Fruit fly (Drosophila melanogaster) whole organism, embryonic: Measurements from ENCODE around the gene Fst.

Experiments used
- BtbVII ChIP-seq: fragments of 200-800 bp; sonication (Bioruptor generic); optimal IDR thresholded peaks from 3 replicates; lab custom pipeline; 2017; ENCODE audit warnings: missing biosample characterization, mild to moderate bottlenecking, missing genetic modification characterization
- Bteb2 ChIP-seq: fragments of 200-800 bp; sonication (Bioruptor generic); optimal IDR thresholded peaks from 2 replicates; lab custom pipeline; 2016; ENCODE audit warnings: missing biosample characterization, missing genetic modification characterization
- CG10321 ChIP-seq: fragments of 200-800 bp; sonication (Bioruptor generic); IDR thresholded peaks from 2 replicates; pipeline ENCODE4 v1.3.6; 2022; ENCODE audit warnings: missing biosample characterization, missing genetic modification characterization
- CG11504 ChIP-seq: fragments of 200-800 bp; sonication (Bioruptor generic); optimal IDR thresholded peaks from 3 replicates; lab custom pipeline; 2019; ENCODE audit warnings: missing biosample characterization, mild to moderate bottlenecking, missing genetic modification characterization, moderate library complexity
- CG13424 ChIP-seq: fragments of 200-800 bp; sonication (Bioruptor generic); optimal IDR thresholded peaks from 2 replicates; lab custom pipeline; 2019; ENCODE audit warnings: missing biosample characterization, mild to moderate bottlenecking, missing genetic modification characterization, moderate library complexity
- CG13624 ChIP-seq: fragments of 200-800 bp; sonication (Bioruptor generic); optimal IDR thresholded peaks from 2 replicates; lab custom pipeline; 2016; ENCODE audit warnings: missing biosample characterization, missing genetic modification characterization
- CG14710 ChIP-seq: fragments of 200-800 bp; sonication (Bioruptor generic); optimal IDR thresholded peaks from 3 replicates; lab custom pipeline; 2019; ENCODE audit warnings: missing biosample characterization, mild to moderate bottlenecking, missing genetic modification characterization, moderate library complexity
- CG14860 ChIP-seq: fragments of 200-800 bp; sonication (Bioruptor generic); IDR thresholded peaks from 3 replicates; pipeline ENCODE4 v1.3.6; 2022; ENCODE audit warnings: missing biosample characterization, missing genetic modification characterization; ENCODE audit not compliant: partially characterized antibody
- CG15269 ChIP-seq: fragments of 200-800 bp; sonication (Bioruptor generic); optimal IDR thresholded peaks from 2 replicates; lab custom pipeline; 2018; ENCODE audit warnings: missing biosample characterization, mild to moderate bottlenecking, missing genetic modification characterization, moderate library complexity
- CG15514 ChIP-seq: fragments of 200-800 bp; sonication (Bioruptor generic); optimal IDR thresholded peaks from 3 replicates; lab custom pipeline; 2017; ENCODE audit warnings: missing biosample characterization, missing genetic modification characterization, mild to moderate bottlenecking, moderate library complexity, missing genetic modification reagents
- CG15696 ChIP-seq: fragments of 200-800 bp; sonication (Bioruptor generic); optimal IDR thresholded peaks from 2 replicates; lab custom pipeline; 2019; ENCODE audit warnings: missing biosample characterization, mild to moderate bottlenecking, missing genetic modification characterization, moderate library complexity
- CG17186 ChIP-seq: fragments of 200-800 bp; sonication (Bioruptor generic); optimal IDR thresholded peaks from 3 replicates; lab custom pipeline; 2017; ENCODE audit warnings: missing biosample characterization, missing genetic modification reagents, missing genetic modification characterization
- CG1792 ChIP-seq: fragments of 200-800 bp; sonication (Bioruptor generic); optimal IDR thresholded peaks from 2 replicates; lab custom pipeline; 2016; ENCODE audit warnings: missing biosample characterization, missing genetic modification characterization
- CG3163 ChIP-seq: fragments of 200-800 bp; sonication (Bioruptor generic); optimal IDR thresholded peaks from 3 replicates; lab custom pipeline; 2016; ENCODE audit warnings: missing biosample characterization, missing genetic modification characterization
- CG34376 ChIP-seq: fragments of 200-800 bp; sonication (Bioruptor generic); optimal IDR thresholded peaks from 2 replicates; lab custom pipeline; 2018; ENCODE audit warnings: missing biosample characterization, mild to moderate bottlenecking, missing genetic modification characterization
- CG3838 ChIP-seq: fragments of 200-800 bp; sonication (Bioruptor generic); optimal IDR thresholded peaks from 3 replicates; lab custom pipeline; 2016; ENCODE audit warnings: missing biosample characterization, missing genetic modification characterization
- CG4282 ChIP-seq: fragments of 200-800 bp; sonication (Bioruptor generic); optimal IDR thresholded peaks from 2 replicates; lab custom pipeline; 2016; ENCODE audit warnings: missing biosample characterization, missing genetic modification characterization
- CG5180 ChIP-seq: fragments of 200-800 bp; sonication (Bioruptor generic); optimal IDR thresholded peaks from 3 replicates; lab custom pipeline; 2017; ENCODE audit warnings: missing biosample characterization, missing genetic modification characterization, mild to moderate bottlenecking, moderate library complexity, missing genetic modification reagents
- CG8359 ChIP-seq: fragments of 200-800 bp; sonication (Bioruptor generic); optimal IDR thresholded peaks from 2 replicates; lab custom pipeline; 2017; ENCODE audit warnings: missing biosample characterization, mild to moderate bottlenecking, missing genetic modification characterization, borderline replicate concordance
- CG8924 ChIP-seq: fragments of 200-800 bp; optimal IDR thresholded peaks from 3 replicates; lab custom pipeline; 2019; ENCODE audit warnings: missing biosample characterization, mild to moderate bottlenecking, missing genetic modification characterization, moderate library complexity
- CG9215 ChIP-seq: fragments of 200-800 bp; sonication (Bioruptor generic); IDR thresholded peaks from 2 replicates; pipeline ENCODE4 v1.3.6; 2022; ENCODE audit warnings: missing biosample characterization, missing genetic modification characterization
- CG9609 ChIP-seq: fragments of 200-800 bp; sonication (Bioruptor generic); optimal IDR thresholded peaks from 3 replicates; lab custom pipeline; 2016; ENCODE audit warnings: missing biosample characterization, missing genetic modification characterization
- E2f1 ChIP-seq: fragments of 200-800 bp; sonication (Bioruptor generic); IDR thresholded peaks from 2 replicates; pipeline ENCODE4 v1.3.6; 2022; ENCODE audit warnings: missing biosample characterization, missing genetic modification characterization
- E2f2 ChIP-seq: fragments of 200-800 bp; sonication (Bioruptor generic); IDR thresholded peaks from 2 replicates; pipeline ENCODE4 v1.3.6; 2022; ENCODE audit warnings: missing biosample characterization, missing genetic modification characterization
- HmgD ChIP-seq: fragments of 200-800 bp; sonication (Bioruptor generic); optimal IDR thresholded peaks from 3 replicates; lab custom pipeline; 2016; ENCODE audit warnings: missing biosample characterization, missing genetic modification characterization
- Oaz ChIP-seq: fragments of 200-800 bp; sonication (Bioruptor generic); IDR thresholded peaks from 2 replicates; pipeline ENCODE4 v1.3.6; 2022; ENCODE audit warnings: missing biosample characterization, missing genetic modification characterization
- Rx ChIP-seq: fragments of 200-800 bp; sonication (Bioruptor generic); IDR thresholded peaks from 2 replicates; pipeline ENCODE4 v1.3.6; 2022; ENCODE audit warnings: missing biosample characterization, missing genetic modification characterization
- Scr ChIP-seq: fragments of 200-800 bp; sonication (Bioruptor generic); IDR thresholded peaks from 2 replicates; pipeline ENCODE4 v1.3.6; 2022; ENCODE audit warnings: missing biosample characterization, missing genetic modification characterization; ENCODE audit not compliant: partially characterized antibody
- Sox102F ChIP-seq: fragments of 200-800 bp; sonication (Bioruptor generic); optimal IDR thresholded peaks from 2 replicates; lab custom pipeline; 2018; ENCODE audit warnings: missing biosample characterization, mild to moderate bottlenecking, missing genetic modification characterization, moderate library complexity
- YL-1 ChIP-seq: fragments of 200-800 bp; sonication (Bioruptor generic); optimal IDR thresholded peaks from 3 replicates; lab custom pipeline; 2017; ENCODE audit warnings: missing biosample characterization, mild to moderate bottlenecking, missing genetic modification characterization
- bcd ChIP-seq: fragments of 200-800 bp; sonication (Bioruptor generic); optimal IDR thresholded peaks from 2 replicates; lab custom pipeline; 2017; ENCODE audit warnings: missing biosample characterization, mild to moderate bottlenecking, missing genetic modification characterization
- chn ChIP-seq: fragments of 200-800 bp; sonication (Bioruptor generic); optimal IDR thresholded peaks from 2 replicates; lab custom pipeline; 2016; ENCODE audit warnings: missing biosample characterization, missing genetic modification characterization
- ci ChIP-seq: fragments of 200-800 bp; sonication (Bioruptor generic); IDR thresholded peaks from 3 replicates; pipeline ENCODE4 v1.3.6; 2022; ENCODE audit warnings: missing biosample characterization, missing genetic modification characterization
- croc ChIP-seq: fragments of 200-800 bp; sonication (Bioruptor generic); conservative IDR thresholded peaks from 3 replicates; pipeline ENCODE4 v1.3.6; 2022; ENCODE audit warnings: missing biosample characterization, missing genetic modification characterization
- dati ChIP-seq: fragments of 200-800 bp; sonication (Bioruptor generic); IDR thresholded peaks from 2 replicates; pipeline ENCODE4 v1.3.6; 2022; ENCODE audit warnings: missing biosample characterization, missing genetic modification characterization
- hbn ChIP-seq: fragments of 200-800 bp; sonication (Bioruptor generic); IDR thresholded peaks from 2 replicates; pipeline ENCODE4 v1.3.6; 2022; ENCODE audit warnings: missing biosample characterization, missing genetic modification characterization; ENCODE audit not compliant: partially characterized antibody
- her ChIP-seq: fragments of 200-800 bp; sonication (Bioruptor generic); optimal IDR thresholded peaks from 2 replicates; lab custom pipeline; 2016; ENCODE audit warnings: missing biosample characterization, missing genetic modification characterization
- ken ChIP-seq: fragments of 200-800 bp; sonication (Bioruptor generic); IDR thresholded peaks from 3 replicates; pipeline ENCODE4 v1.3.6; 2022; ENCODE audit warnings: missing biosample characterization, missing genetic modification characterization
- kni ChIP-seq: fragments of 200-800 bp; sonication (Bioruptor generic); optimal IDR thresholded peaks from 3 replicates; lab custom pipeline; 2017; ENCODE audit warnings: mild to moderate bottlenecking, missing biosample characterization, missing genetic modification reagents, missing genetic modification characterization
- lab ChIP-seq: fragments of 200-800 bp; sonication (Bioruptor generic); optimal IDR thresholded peaks from 3 replicates; lab custom pipeline; 2017; ENCODE audit warnings: missing biosample characterization, missing genetic modification characterization, mild to moderate bottlenecking, moderate library complexity, missing genetic modification reagents
- pum ChIP-seq: fragments of 200-800 bp; sonication (Bioruptor generic); optimal IDR thresholded peaks from 2 replicates; lab custom pipeline; 2016; ENCODE audit warnings: missing biosample characterization, missing genetic modification characterization
- salm ChIP-seq: fragments of 200-800 bp; sonication (Bioruptor generic); optimal IDR thresholded peaks from 2 replicates; lab custom pipeline; 2018; ENCODE audit warnings: missing biosample characterization, mild to moderate bottlenecking, missing genetic modification characterization
- sc ChIP-seq, 3 experiments: fragments of >200 bp in 2 of 3; fragments of 200-800 bp in 1 of 3; sonication (Bioruptor generic) in 1 of 3; optimal IDR thresholded peaks; 2 replicates in 2 of 3; 3 replicates in 1 of 3; lab custom pipeline; 2017; ENCODE audit warnings: mild to moderate bottlenecking in 1 of 3, missing biosample characterization in 1 of 3, missing genetic modification characterization in 1 of 3, missing genetic modification reagents in 1 of 3
- schlank ChIP-seq: fragments of 200-800 bp; sonication (Bioruptor generic); optimal IDR thresholded peaks from 2 replicates; lab custom pipeline; 2018; ENCODE audit warnings: missing biosample characterization, mild to moderate bottlenecking, missing genetic modification characterization
- shn ChIP-seq: fragments of 200-800 bp; sonication (Bioruptor generic); optimal IDR thresholded peaks from 3 replicates; lab custom pipeline; 2016; ENCODE audit warnings: missing biosample characterization, missing genetic modification characterization
- slp2 ChIP-seq: fragments of 200-800 bp; sonication (Bioruptor generic); optimal IDR thresholded peaks from 2 replicates; lab custom pipeline; 2016; ENCODE audit warnings: missing biosample characterization, missing genetic modification characterization
- tap ChIP-seq: fragments of 200-800 bp; optimal IDR thresholded peaks from 3 replicates; lab custom pipeline; 2019; ENCODE audit warnings: missing biosample characterization, mild to moderate bottlenecking, missing genetic modification characterization, moderate library complexity
- tin ChIP-seq: fragments of 200-800 bp; sonication (Bioruptor generic); optimal IDR thresholded peaks from 3 replicates; lab custom pipeline; 2016; ENCODE audit warnings: missing biosample characterization, missing genetic modification characterization
- yki ChIP-seq: fragments of >200 bp; optimal IDR thresholded peaks from 3 replicates; lab custom pipeline; 2018
- zfh2 ChIP-seq: fragments of 200-800 bp; sonication (Bioruptor generic); optimal IDR thresholded peaks from 2 replicates; lab custom pipeline; 2016; ENCODE audit warnings: missing biosample characterization, missing genetic modification characterization

Fst gene

dm6 chr3R:9618331-9618730, 27.6 kb downstream of the Fst start (continued):
- TF ChIP-seq CG17186 (GFP tag; lab: Kevin White, UChicago): peak; percentile 35
- TF ChIP-seq Rx (GFP tag; lab: Robert Waterston, UW): peak; percentile 69; the same call in 1 of the 2 replicates
- TF ChIP-seq Scr (GFP tag; lab: Robert Waterston, UW): no peak
- peak; percentile 63 for TF ChIP-seq her (GFP tag; lab: Kevin White, UChicago)
- peak; percentile 50 for TF ChIP-seq CG8359
- no peak for TF ChIP-seq HmgD (GFP tag; lab: Kevin White, UChicago)
- TF ChIP-seq CG13424: peak; percentile 71
- TF ChIP-seq kni: peak; percentile 30
- TF ChIP-seq E2f2: peak; percentile 46; the same call in 1 of the 2 replicates
- TF ChIP-seq CG9215 (GFP tag; lab: Robert Waterston, UW): peak; percentile 52; the same call in 1 of the 2 replicates
- no peak for TF ChIP-seq hbn
- TF ChIP-seq sc (optimal IDR thresholded peaks at IDR 0.05; lab: Kevin White, UChicago): no peak
- peak; percentile 32 for TF ChIP-seq sc (GFP tag; optimal IDR thresholded peaks at IDR 0.05; lab: Kevin White, UChicago)
- TF ChIP-seq chn: peak; percentile 62
- peak; percentile 70 for TF ChIP-seq dati
- no peak for TF ChIP-seq BtbVII (GFP tag; lab: Kevin White, UChicago)
- peak; percentile 63 for TF ChIP-seq CG14710 (tag; lab: Kevin White, UChicago)
- peak; percentile 51 for TF ChIP-seq slp2 (GFP tag; lab: Kevin White, UChicago)
- no peak for TF ChIP-seq CG34376
- no peak for TF ChIP-seq CG3163
- peak; percentile 22 for TF ChIP-seq CG15514
- TF ChIP-seq E2f1: peak; percentile 69
- TF ChIP-seq Sox102F (GFP tag; lab: Kevin White, UChicago): peak; percentile 86
- peak; percentile 31 for TF ChIP-seq salm (tag; lab: Kevin White, UChicago)
- peak; percentile 65 for TF ChIP-seq pum
- TF ChIP-seq CG4282 (GFP tag; lab: Kevin White, UChicago): no peak
- TF ChIP-seq Bteb2 (GFP tag; lab: Kevin White, UChicago): peak; percentile 33
- TF ChIP-seq croc (GFP tag; lab: Robert Waterston, UW): peak; percentile 75
- no peak for TF ChIP-seq CG14860 (GFP tag; lab: Robert Waterston, UW)
- TF ChIP-seq CG5180 (GFP tag; lab: Kevin White, UChicago): peak; percentile 43
- peak; percentile 93 for TF ChIP-seq ci (GFP tag; lab: Robert Waterston, UW)
- no peak for TF ChIP-seq YL-1
- peak; percentile 82; the same call in 2 of the 3 replicates for TF ChIP-seq ken (GFP tag; lab: Robert Waterston, UW)
- TF ChIP-seq CG1792 (GFP tag; lab: Kevin White, UChicago): peak; percentile 51
- TF ChIP-seq CG3838: no peak
- peak; percentile 58 for TF ChIP-seq CG13624 (GFP tag; lab: Kevin White, UChicago)
- TF ChIP-seq tap: peak; percentile 58
- TF ChIP-seq zfh2 (GFP tag; lab: Kevin White, UChicago): peak; percentile 35
- TF ChIP-seq yki (lab: Kevin White, UChicago): no peak
- peak; percentile 54 for TF ChIP-seq CG15696
- peak; percentile 81 for TF ChIP-seq CG11504 (tag; lab: Kevin White, UChicago)
- TF ChIP-seq lab (GFP tag; lab: Kevin White, UChicago): peak; percentile 78
- peak; percentile 35; the same call in 1 of the 2 replicates for TF ChIP-seq CG10321 (GFP tag; lab: Robert Waterston, UW)
- peak; percentile 54 for TF ChIP-seq CG8924 (tag; lab: Kevin White, UChicago)
- peak; percentile 71 for TF ChIP-seq CG15269 (tag; lab: Kevin White, UChicago)
- TF ChIP-seq tin (GFP tag; lab: Kevin White, UChicago): peak; percentile 76
- peak; percentile 46 for TF ChIP-seq shn
- peak; percentile 70 for TF ChIP-seq CG9609 (GFP tag; lab: Kevin White, UChicago)
- TF ChIP-seq Oaz: peak; percentile 48
- peak; percentile 2 for TF ChIP-seq schlank (tag; lab: Kevin White, UChicago)
- TF ChIP-seq bcd (GFP tag; lab: Kevin White, UChicago): peak; percentile 66
